Worm (Caenorhabditis elegans): ENCODE measurements around the gene hcf-1.
A peak's percentile ranks its signal among the peaks of the same experiment; 100 is the strongest.

hcf-1 gene

ce11 chrIV:7782292-7782691 is 8.2 kb upstream of the hcf-1 start, which contains the start of gene sec-10:
sec-10 (minus strand) TSS chrIV:7782499.
- TF ChIP-seq pqm-1 (tag; optimal IDR thresholded peaks at IDR 0.05) (no peak), unc-98 (GFP tag; IDR thresholded peaks at IDR 0.05) (no peak), C04F5.9 (tag; optimal IDR thresholded peaks at IDR 0.05) (no peak), snpc-4 (tag; optimal IDR thresholded peaks at IDR 0.05) (no peak), lin-13 (GFP tag; optimal IDR thresholded peaks at IDR 0.05) (peak; percentile 3), lin-35 (GFP tag; optimal IDR thresholded peaks at IDR 0.05) (peak in 1 of 2 experiments; percentile 12), unc-130 (tag; optimal IDR thresholded peaks at IDR 0.05) (no peak), hlh-17 (GFP tag; optimal IDR thresholded peaks at IDR 0.05; ENCODE audit: borderline replicate concordance) (no peak)

DNA sequence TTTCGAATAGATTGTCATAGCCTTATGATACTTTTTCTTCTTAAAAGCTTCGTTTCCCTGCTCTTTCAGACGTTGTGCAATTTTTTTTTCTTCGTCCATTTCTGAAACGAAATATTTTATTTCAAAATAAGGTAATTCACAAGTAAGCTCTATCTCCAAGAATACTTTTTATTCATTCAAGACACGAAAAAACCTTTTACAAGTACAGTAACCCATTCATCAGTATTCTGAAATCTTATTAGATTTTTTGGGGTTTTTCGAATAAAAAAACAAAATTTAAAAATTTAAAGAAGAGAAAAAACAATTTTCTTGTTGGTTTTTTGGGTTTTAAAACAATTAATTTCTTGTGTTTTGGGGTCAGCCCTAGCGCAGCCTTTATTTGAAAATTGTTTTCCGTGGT is 4.8 kb upstream of the hcf-1 start, which contains the start of gene rpap-3:
TSS of gene rpap-3 (minus strand) at position 101 of the 400 bp plus-strand sequence.
- TF ChIP-seq lin-15B (tag; optimal IDR thresholded peaks at IDR 0.05), result no peak
- TF ChIP-seq nhr-20 (tag; optimal IDR thresholded peaks at IDR 0.05), result no peak
- TF ChIP-seq dpl-1 (GFP tag; optimal IDR thresholded peaks at IDR 0.05), result no peak
- TF ChIP-seq aha-1 (tag; optimal IDR thresholded peaks at IDR 0.05), result no peak
- TF ChIP-seq lin-14 (GFP tag; optimal IDR thresholded peaks at IDR 0.05), result no peak
- no peak for TF ChIP-seq alr-1 (tag; optimal IDR thresholded peaks at IDR 0.05; ENCODE audit: borderline replicate concordance)
- TF ChIP-seq vab-15 (tag; optimal IDR thresholded peaks at IDR 0.05), result no peak
- no peak for TF ChIP-seq nhr-28 (tag; optimal IDR thresholded peaks at IDR 0.05)
- no peak for TF ChIP-seq ces-1 (GFP tag; optimal IDR thresholded peaks at IDR 0.05)
- no peak for TF ChIP-seq lir-3 (tag; optimal IDR thresholded peaks at IDR 0.05; ENCODE audit: poor library complexity)
- no peak for TF ChIP-seq dsc-1 (tag; optimal IDR thresholded peaks at IDR 0.05)
- TF ChIP-seq efl-1 (optimal IDR thresholded peaks at IDR 0.05), result no peak
- no peak for TF ChIP-seq efl-1 (GFP tag; optimal IDR thresholded peaks at IDR 0.05 in 1 of 2)

DNA sequence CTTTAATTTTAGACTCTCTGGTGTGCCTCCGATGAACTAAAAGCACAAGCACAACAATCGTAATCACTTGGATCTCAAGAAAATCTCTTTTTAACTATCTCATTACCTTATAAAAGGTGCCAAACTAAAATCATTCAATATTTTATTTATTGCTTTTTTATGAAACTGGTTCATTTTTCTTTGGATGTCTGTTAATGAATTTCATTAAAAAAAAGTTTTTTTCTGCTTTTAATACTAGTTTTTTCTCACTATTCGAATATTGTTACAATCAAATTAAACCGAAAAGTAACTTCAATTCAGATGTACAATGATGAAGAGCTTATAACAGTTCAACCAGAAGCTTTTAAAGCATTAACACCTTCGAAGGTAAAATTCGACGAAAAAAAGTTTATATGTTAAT is 1.6 kb upstream of the hcf-1 start, which contains the start of gene swd-2.1:
TSS of gene swd-2.1 (plus strand) at position 301 of the 400 bp plus-strand sequence.
- no peak for TF ChIP-seq ceh-88 (GFP tag; IDR thresholded peaks at IDR 0.05)
- TF ChIP-seq zag-1 (tag; optimal IDR thresholded peaks at IDR 0.05), result no peak
- TF ChIP-seq tbx-2 (tag; optimal IDR thresholded peaks at IDR 0.05), result no peak
- TF ChIP-seq nhr-47 (tag; optimal IDR thresholded peaks at IDR 0.05), result no peak
- TF ChIP-seq elt-2 (tag; optimal IDR thresholded peaks at IDR 0.05), result no peak
- TF ChIP-seq F16B12.6 (tag; optimal IDR thresholded peaks at IDR 0.05), result no peak
- TF ChIP-seq pax-3 (tag; optimal IDR thresholded peaks at IDR 0.05), result no peak

ce11 chrIV:7770162-7770561 is 3.9 kb downstream of the hcf-1 start, which contains the start of gene rdl-1:
rdl-1 (minus strand) TSS chrIV:7770262.
- TF ChIP-seq C34B4.2 (tag; optimal IDR thresholded peaks at IDR 0.05) (no peak), mab-9 (GFP tag; IDR thresholded peaks at IDR 0.05) (no peak), pax-3 (tag; optimal IDR thresholded peaks at IDR 0.05) (no peak), nhr-11 (tag; optimal IDR thresholded peaks at IDR 0.05) (no peak), ama-1 (optimal IDR thresholded peaks at IDR 0.05) (no peak), lin-35 (GFP tag; optimal IDR thresholded peaks at IDR 0.05) (no peak), ceh-88 (GFP tag; IDR thresholded peaks at IDR 0.05) (no peak), zip-4 (GFP tag; optimal IDR thresholded peaks at IDR 0.05) (no peak), nhr-12 (tag; optimal IDR thresholded peaks at IDR 0.05) (no peak), egl-13 (tag; optimal IDR thresholded peaks at IDR 0.05) (no peak), ceh-63 (GFP tag; optimal IDR thresholded peaks at IDR 0.05) (no peak), jun-1 (tag; optimal IDR thresholded peaks at IDR 0.05) (no peak), unc-30 (tag; optimal IDR thresholded peaks at IDR 0.05) (no peak), unc-98 (GFP tag; IDR thresholded peaks at IDR 0.05) (no peak), lir-3 (tag; optimal IDR thresholded peaks at IDR 0.05; ENCODE audit: poor library complexity) (no peak), pqm-1 (tag; optimal IDR thresholded peaks at IDR 0.05) (no peak), mep-1 (tag; optimal IDR thresholded peaks at IDR 0.05) (no peak), unc-86 (tag; optimal IDR thresholded peaks at IDR 0.05) (no peak), sup-37 (GFP tag; optimal IDR thresholded peaks at IDR 0.05) (no peak), grh-1 (GFP tag; IDR thresholded peaks at IDR 0.05) (no peak)
